Fruit fly (Drosophila melanogaster): ENCODE data around the gene CG5397.

dm6 chr2L:1217033-1217612 is 22.7 kb upstream of the CG5397 start:
- no peak for TF ChIP-seq usp (GFP tag; optimal IDR thresholded peaks at IDR 0.05)
- no peak for TF ChIP-seq psq (optimal IDR thresholded peaks at IDR 0.05)
- TF ChIP-seq CG8478 (optimal IDR thresholded peaks at IDR 0.05) = no peak
- no peak for TF ChIP-seq pan (optimal IDR thresholded peaks at IDR 0.05)
